Worm (Caenorhabditis elegans): Measurements from ENCODE around the gene ZK637.14.
A peak's percentile ranks its signal among the peaks of the same experiment; 100 is the strongest.

DNA sequence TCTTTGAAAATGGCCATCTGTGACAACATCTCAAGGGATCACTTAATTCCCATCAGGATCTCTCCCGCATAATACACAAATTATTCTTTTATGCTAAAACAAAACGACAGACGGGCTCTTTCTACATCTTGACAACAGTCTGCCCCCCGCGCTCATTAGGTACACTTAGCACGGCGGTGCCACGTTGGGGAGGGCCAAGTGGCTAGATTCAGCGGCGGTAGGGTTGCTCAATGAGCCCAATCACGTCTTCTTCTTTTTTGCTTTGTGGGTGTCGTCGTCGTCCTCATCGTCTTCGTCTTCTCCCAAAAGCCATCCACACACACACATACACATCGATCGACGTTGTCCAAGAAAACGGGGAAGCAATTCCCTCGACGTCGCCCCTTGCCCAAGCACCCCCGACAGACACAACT, 15.9 kb downstream of the ZK637.14 start:
- TF ChIP-seq lin-15B (tag; optimal IDR thresholded peaks at IDR 0.05) (no peak), pha-4 (tag; optimal IDR thresholded peaks at IDR 0.05) (no peak), mml-1 (tag; optimal IDR thresholded peaks at IDR 0.05) (no peak), elt-3 (tag; optimal IDR thresholded peaks at IDR 0.05) (no peak), nhr-12 (tag; optimal IDR thresholded peaks at IDR 0.05) (no peak), egl-5 (tag; optimal IDR thresholded peaks at IDR 0.05) (peak; percentile 11), fos-1 (tag; optimal IDR thresholded peaks at IDR 0.05) (no peak)

Measured in whole organism, L3 larva.